Worm (Caenorhabditis elegans) whole organism, L1 larva: ENCODE measurements around the gene K06A4.2.

ENCODE experiments used
- C16A3.4 ChIP-seq: fragments of 150-350 bp; optimal IDR thresholded peaks from 2 replicates; lab custom pipeline; 2014; ENCODE audit warnings: missing biosample characterization, missing genetic modification characterization
- blmp-1 ChIP-seq: fragments of 150-350 bp; optimal IDR thresholded peaks from 2 replicates; lab custom pipeline; 2014; ENCODE audit warnings: missing biosample characterization, missing genetic modification characterization
- ceh-8 ChIP-seq: fragments of 200-800 bp; sonication (Bioruptor generic); optimal IDR thresholded peaks from 2 replicates; lab custom pipeline; 2018; ENCODE audit warnings: mild to moderate bottlenecking, missing genetic modification characterization, moderate library complexity, missing compliant biosample characterization
- ceh-88 ChIP-seq: fragments of 200-800 bp; sonication (Bioruptor generic); IDR thresholded peaks from 2 replicates; pipeline ENCODE4 v1.3.6; 2022; ENCODE audit warnings: missing genetic modification characterization, missing compliant biosample characterization
- ceh-90 ChIP-seq: sonication (generic microtip); optimal IDR thresholded peaks from 2 replicates; lab custom pipeline; 2016; ENCODE audit warnings: missing genetic modification characterization, missing compliant biosample characterization
- efl-1 ChIP-seq, 4 experiments: fragments of 150-350 bp; optimal IDR thresholded peaks in 3 of 4; peaks in 1 of 4; 1 replicate in 1 of 4; 2 replicates in 3 of 4; lab custom pipeline; 2014; ENCODE audit warnings: missing biosample characterization in 2 of 4, missing genetic modification characterization in 2 of 4, missing genetic modification reagents in 2 of 4
- egl-13 ChIP-seq: sonication (generic microtip); optimal IDR thresholded peaks from 2 replicates; lab custom pipeline; 2016; ENCODE audit warnings: missing genotype, missing genetic modification reagents, missing genetic modification characterization, missing compliant biosample characterization
- egl-27 ChIP-seq, 2 experiments: fragments of 150-350 bp in 1 of 2; sonication (generic microtip); optimal IDR thresholded peaks; 3 replicates each; lab custom pipeline; 2017 to 2018; ENCODE audit warnings: missing biosample characterization in 2 of 2, missing genetic modification characterization in 2 of 2, missing genetic modification reagents in 2 of 2
- elt-2 ChIP-seq: sonication (generic microtip); optimal IDR thresholded peaks from 2 replicates; lab custom pipeline; 2016; ENCODE audit warnings: missing genetic modification characterization, mild to moderate bottlenecking, inconsistent platforms, missing compliant biosample characterization, missing genetic modification reagents
- elt-3 ChIP-seq, 6 experiments: fragments of 150-350 bp in 1 of 6; sonication (generic microtip); optimal IDR thresholded peaks; 2 replicates each; lab custom pipeline; 2017 to 2018; ENCODE audit warnings: missing biosample characterization in 6 of 6, missing genetic modification characterization in 6 of 6, inconsistent platforms in 1 of 6
- fkh-10 ChIP-seq: sonication (generic microtip); optimal IDR thresholded peaks from 2 replicates; lab custom pipeline; 2017; ENCODE audit warnings: missing biosample characterization, missing genetic modification reagents, missing genetic modification characterization
- fkh-8 ChIP-seq: sonication (generic microtip); optimal IDR thresholded peaks from 2 replicates; lab custom pipeline; 2016; ENCODE audit warnings: mild to moderate bottlenecking, missing genetic modification characterization, missing compliant biosample characterization
- fos-1 ChIP-seq: fragments of 150-350 bp; optimal IDR thresholded peaks from 2 replicates; lab custom pipeline; 2014; ENCODE audit warnings: missing biosample characterization, missing genetic modification characterization
- grh-1 ChIP-seq: fragments of 200-800 bp; sonication (Bioruptor generic); IDR thresholded peaks from 2 replicates; pipeline ENCODE4 v1.3.6; 2022; ENCODE audit warnings: missing genetic modification reagents, missing genetic modification characterization, missing compliant biosample characterization
- hlh-4 ChIP-seq: sonication (generic microtip); optimal IDR thresholded peaks from 2 replicates; lab custom pipeline; 2016; ENCODE audit warnings: mild to moderate bottlenecking, missing genetic modification characterization, missing compliant biosample characterization
- irx-1 ChIP-seq: sonication (generic microtip); optimal IDR thresholded peaks from 2 replicates; lab custom pipeline; 2016; ENCODE audit warnings: missing genetic modification characterization, missing compliant biosample characterization
- isw-1 ChIP-seq: fragments of 200-800 bp; sonication (Bioruptor generic); IDR thresholded peaks from 2 replicates; pipeline ENCODE4 v1.3.6; 2022; ENCODE audit warnings: missing genetic modification characterization, missing compliant biosample characterization
- lin-14 ChIP-seq: fragments of 200-800 bp; sonication (Bioruptor generic); optimal IDR thresholded peaks from 2 replicates; lab custom pipeline; 2018; ENCODE audit warnings: mild to moderate bottlenecking, missing genetic modification characterization, moderate library complexity, missing compliant biosample characterization
- lir-3 ChIP-seq: sonication (generic microtip); optimal IDR thresholded peaks from 2 replicates; lab custom pipeline; 2016; ENCODE audit warnings: mild to moderate bottlenecking, missing genetic modification characterization, moderate library complexity, missing compliant biosample characterization; ENCODE audit not compliant: poor library complexity
- lsy-2 ChIP-seq, 2 experiments: fragments of 150-350 bp; optimal IDR thresholded peaks; 2 replicates each; lab custom pipeline; 2014; ENCODE audit warnings: missing biosample characterization in 2 of 2, missing genetic modification characterization in 2 of 2
- mab-9 ChIP-seq: fragments of 200-800 bp; sonication (Bioruptor generic); IDR thresholded peaks from 2 replicates; pipeline ENCODE4 v1.3.6; 2022; ENCODE audit warnings: missing genetic modification reagents, missing genetic modification characterization, missing compliant biosample characterization
- mef-2 ChIP-seq: fragments of 150-350 bp; optimal IDR thresholded peaks from 2 replicates; lab custom pipeline; 2014; ENCODE audit warnings: missing biosample characterization, missing genetic modification characterization
- nhr-19 ChIP-seq: fragments of 200-800 bp; sonication (Bioruptor generic); conservative IDR thresholded peaks from 2 replicates; pipeline ENCODE4 v1.3.6; 2022; ENCODE audit warnings: missing genetic modification characterization, missing compliant biosample characterization
- nhr-28 ChIP-seq: fragments of 150-350 bp; optimal IDR thresholded peaks from 2 replicates; lab custom pipeline; 2014; ENCODE audit warnings: missing biosample characterization, missing genetic modification characterization
- nhr-76 ChIP-seq: sonication (generic microtip); optimal IDR thresholded peaks from 2 replicates; lab custom pipeline; 2017; ENCODE audit warnings: missing biosample characterization, missing genetic modification characterization
- nhr-85 ChIP-seq: sonication (generic microtip); peaks from one replicate; lab custom pipeline; 2016; ENCODE audit warnings: missing genetic modification characterization, inconsistent platforms, missing compliant biosample characterization
- nhr-90 ChIP-seq: sonication (generic microtip); optimal IDR thresholded peaks from 2 replicates; lab custom pipeline; 2016; ENCODE audit warnings: mild to moderate bottlenecking, missing genetic modification characterization, missing compliant biosample characterization; ENCODE audit not compliant: poor library complexity
- sptf-1 ChIP-seq: fragments of 150-350 bp; optimal IDR thresholded peaks from 2 replicates; lab custom pipeline; 2014; ENCODE audit warnings: missing biosample characterization, missing genetic modification characterization
- sup-37 ChIP-seq: fragments of 200-800 bp; sonication (Bioruptor generic); optimal IDR thresholded peaks from 2 replicates; lab custom pipeline; 2018; ENCODE audit warnings: mild to moderate bottlenecking, missing genetic modification characterization, missing compliant biosample characterization
- tbx-2 ChIP-seq: sonication (generic microtip); optimal IDR thresholded peaks from 2 replicates; lab custom pipeline; 2016; ENCODE audit warnings: missing genetic modification characterization, missing compliant biosample characterization
- unc-62 ChIP-seq: fragments of 150-350 bp; optimal IDR thresholded peaks from 2 replicates; lab custom pipeline; 2014; ENCODE audit warnings: missing biosample characterization, missing genetic modification reagents, missing genetic modification characterization
- unc-86 ChIP-seq: sonication (generic microtip); optimal IDR thresholded peaks from 2 replicates; lab custom pipeline; 2016; ENCODE audit warnings: missing genetic modification characterization, missing compliant biosample characterization
- unc-98 ChIP-seq: fragments of 200-800 bp; sonication (Bioruptor generic); IDR thresholded peaks from 2 replicates; pipeline ENCODE4 v1.3.6; 2022; ENCODE audit warnings: missing genetic modification characterization, missing compliant biosample characterization
- zag-1 ChIP-seq: fragments of 150-350 bp; optimal IDR thresholded peaks from 2 replicates; lab custom pipeline; 2014; ENCODE audit warnings: missing biosample characterization, missing genetic modification characterization
- zip-4 ChIP-seq: fragments of 200-800 bp; sonication (Bioruptor generic); optimal IDR thresholded peaks from 2 replicates; lab custom pipeline; 2018; ENCODE audit warnings: mild to moderate bottlenecking, missing genetic modification characterization, moderate library complexity, missing compliant biosample characterization

Gene K06A4.2

ce11 chrV:9453333-9453732 is 30.7 kb upstream of the K06A4.2 start:
- TF ChIP-seq C16A3.4 (tag; lab: Kevin White, UChicago) (no peak), elt-3 (tag; optimal IDR thresholded peaks at IDR 0.05; lab: Kevin White, UChicago) (no peak), sup-37 (no peak), grh-1 (GFP tag; lab: Robert Waterston, UW) (no peak), unc-98 (no peak), nhr-85 (no peak), fos-1 (tag; lab: Kevin White, UChicago) (no peak), mab-9 (GFP tag; lab: Robert Waterston, UW) (no peak), ceh-8 (GFP tag; lab: Kevin White, UChicago) (no peak), lsy-2 (tag; optimal IDR thresholded peaks at IDR 0.05; lab: Kevin White, UChicago) (no peak), blmp-1 (no peak), egl-13 (tag; lab: Kevin White, UChicago) (no peak), tbx-2 (tag; lab: Kevin White, UChicago) (no peak), nhr-76 (tag; lab: Kevin White, UChicago) (no peak), nhr-19 (GFP tag; lab: Robert Waterston, UW) (no peak), zag-1 (tag; lab: Kevin White, UChicago) (no peak), nhr-28 (tag; lab: Kevin White, UChicago) (no peak), efl-1 (optimal IDR thresholded peaks at IDR 0.05; lab: Kevin White, UChicago) (no peak), efl-1 (GFP tag; optimal IDR thresholded peaks at IDR 0.05 in 1 of 2; lab: Kevin White, UChicago) (no peak)

ce11 chrV:9453933-9454332 is 30.1 kb upstream of the K06A4.2 start:
- TF ChIP-seq nhr-19 (GFP tag; lab: Robert Waterston, UW): no peak
- TF ChIP-seq nhr-90 (tag; lab: Kevin White, UChicago): no peak
- no peak for TF ChIP-seq fos-1 (tag; lab: Kevin White, UChicago)
- no peak for TF ChIP-seq isw-1
- TF ChIP-seq sptf-1 (tag; lab: Kevin White, UChicago): no peak
- no peak for TF ChIP-seq fkh-8 (tag; lab: Kevin White, UChicago)
- peak; percentile 95 for TF ChIP-seq blmp-1
- no peak for TF ChIP-seq unc-62
- no peak for TF ChIP-seq ceh-90 (tag; lab: Kevin White, UChicago)
- peak; percentile 60 for TF ChIP-seq elt-2 (tag; lab: Kevin White, UChicago)
- no peak for TF ChIP-seq lin-14 (GFP tag; lab: Kevin White, UChicago)
- TF ChIP-seq elt-3 (tag; optimal IDR thresholded peaks at IDR 0.05; lab: Kevin White, UChicago): peak in 1 of 6 experiments; percentile 31
- no peak for TF ChIP-seq mef-2 (tag; lab: Kevin White, UChicago)
- no peak for TF ChIP-seq hlh-4 (tag; lab: Kevin White, UChicago)

ce11 chrV:9457535-9457934 is 26.5 kb upstream of the K06A4.2 start:
- TF ChIP-seq elt-2 (tag; lab: Kevin White, UChicago): no peak
- no peak for TF ChIP-seq unc-86 (tag; lab: Kevin White, UChicago)
- TF ChIP-seq fkh-10 (GFP tag; lab: Kevin White, UChicago): no peak
- no peak for TF ChIP-seq egl-27 (tag; optimal IDR thresholded peaks at IDR 0.05; lab: Kevin White, UChicago)
- no peak for TF ChIP-seq sptf-1 (tag; lab: Kevin White, UChicago)
- no peak for TF ChIP-seq grh-1 (GFP tag; lab: Robert Waterston, UW)
- no peak for TF ChIP-seq sup-37
- TF ChIP-seq irx-1 (tag; lab: Kevin White, UChicago): no peak
- no peak for TF ChIP-seq lsy-2 (tag; optimal IDR thresholded peaks at IDR 0.05; lab: Kevin White, UChicago)
- no peak for TF ChIP-seq ceh-88 (GFP tag; lab: Robert Waterston, UW)
- TF ChIP-seq zip-4 (GFP tag; lab: Kevin White, UChicago): no peak

ce11 chrV:9462605-9463004 is 21.4 kb upstream of the K06A4.2 start, which contains the start of gene F07D3.3:
Gene F07D3.3 (minus strand): TSS chrV:9462705.
- TF ChIP-seq lir-3 (tag; lab: Kevin White, UChicago): no peak
